Worm (Caenorhabditis elegans) whole organism, late embryonic: Measurements from ENCODE around the gene fln-1.

Experiments used
- C08G9.2 ChIP-seq: sonication (generic microtip); optimal IDR thresholded peaks from 2 replicates; lab custom pipeline; 2016; ENCODE audit warnings: mild to moderate bottlenecking, missing genetic modification characterization, moderate library complexity, missing compliant biosample characterization
- C38D4.7 ChIP-seq: fragments of 200-800 bp; sonication (Bioruptor generic); optimal IDR thresholded peaks from 2 replicates; lab custom pipeline; 2018; ENCODE audit warnings: mild to moderate bottlenecking, missing genetic modification characterization, moderate library complexity, missing compliant biosample characterization
- K02D7.2 ChIP-seq: sonication (generic microtip); optimal IDR thresholded peaks from 2 replicates; lab custom pipeline; 2017; ENCODE audit warnings: mild to moderate bottlenecking, missing genetic modification characterization, missing compliant biosample characterization
- K09A11.1 ChIP-seq: sonication (generic microtip); optimal IDR thresholded peaks from 2 replicates; lab custom pipeline; 2017; ENCODE audit warnings: antibody characterized with exemption, mild to moderate bottlenecking, missing genetic modification characterization, missing compliant biosample characterization; ENCODE audit not compliant: insufficient read depth
- ahr-1 ChIP-seq: sonication (generic microtip); optimal IDR thresholded peaks from 2 replicates; lab custom pipeline; 2016; ENCODE audit warnings: missing genetic modification characterization, missing compliant biosample characterization
- ama-1 ChIP-seq: fragments of 150-350 bp; optimal IDR thresholded peaks from 2 replicates; lab custom pipeline; 2014
- ceh-18 ChIP-seq: sonication (generic microtip); optimal IDR thresholded peaks from 2 replicates; lab custom pipeline; 2016; ENCODE audit warnings: missing genetic modification characterization, missing compliant biosample characterization
- ceh-22 ChIP-seq: sonication (generic microtip); optimal IDR thresholded peaks from 2 replicates; lab custom pipeline; 2017; ENCODE audit warnings: missing biosample characterization, missing genetic modification characterization
- ceh-30 ChIP-seq: fragments of 150-350 bp; optimal IDR thresholded peaks from 2 replicates; lab custom pipeline; 2014; ENCODE audit warnings: missing biosample characterization, missing genetic modification characterization
- ceh-31 ChIP-seq: sonication (generic microtip); optimal IDR thresholded peaks from 2 replicates; lab custom pipeline; 2016; ENCODE audit warnings: missing genetic modification characterization, missing compliant biosample characterization
- ceh-34 ChIP-seq: sonication (generic microtip); optimal IDR thresholded peaks from 2 replicates; lab custom pipeline; 2016; ENCODE audit warnings: mild to moderate bottlenecking, missing genetic modification characterization, missing compliant biosample characterization
- ceh-45 ChIP-seq: fragments of 200-800 bp; sonication (Bioruptor generic); IDR thresholded peaks from 2 replicates; pipeline ENCODE4 v1.3.6; 2022; ENCODE audit warnings: missing genetic modification reagents, missing genetic modification characterization, missing compliant biosample characterization
- ceh-48 ChIP-seq: sonication (generic microtip); optimal IDR thresholded peaks from 2 replicates; lab custom pipeline; 2016; ENCODE audit warnings: missing genetic modification characterization, inconsistent platforms, missing compliant biosample characterization
- che-1 ChIP-seq: sonication (generic microtip); optimal IDR thresholded peaks from 2 replicates; lab custom pipeline; 2016; ENCODE audit warnings: mild to moderate bottlenecking, missing genetic modification characterization, missing compliant biosample characterization
- dmd-4 ChIP-seq: sonication (generic microtip); optimal IDR thresholded peaks from 2 replicates; lab custom pipeline; 2016; ENCODE audit warnings: borderline replicate concordance, missing genetic modification characterization, missing compliant biosample characterization
- dve-1 ChIP-seq: sonication (generic microtip); optimal IDR thresholded peaks from 2 replicates; lab custom pipeline; 2017; ENCODE audit warnings: antibody characterized with exemption, mild to moderate bottlenecking, missing genetic modification characterization, missing compliant biosample characterization
- ets-4 ChIP-seq: sonication (generic microtip); optimal IDR thresholded peaks from 2 replicates; lab custom pipeline; 2016; ENCODE audit warnings: missing genetic modification characterization, missing compliant biosample characterization
- fkh-10 ChIP-seq: fragments of 150-350 bp; optimal IDR thresholded peaks from 2 replicates; lab custom pipeline; 2014; ENCODE audit warnings: missing biosample characterization, missing genetic modification reagents, missing genetic modification characterization
- fkh-6 ChIP-seq: sonication (generic microtip); optimal IDR thresholded peaks from 2 replicates; lab custom pipeline; 2016; ENCODE audit warnings: missing genetic modification characterization, missing compliant biosample characterization
- hlh-13 ChIP-seq: fragments of 200-800 bp; sonication (Bioruptor generic); optimal IDR thresholded peaks from 2 replicates; lab custom pipeline; 2018; ENCODE audit warnings: mild to moderate bottlenecking, missing genetic modification characterization, missing compliant biosample characterization
- hlh-30 ChIP-seq: sonication (generic microtip); optimal IDR thresholded peaks from 2 replicates; lab custom pipeline; 2017; ENCODE audit warnings: antibody characterized with exemption, missing genetic modification characterization, missing compliant biosample characterization; ENCODE audit not compliant: insufficient read depth
- hlh-6 ChIP-seq: sonication (generic microtip); optimal IDR thresholded peaks from 2 replicates; lab custom pipeline; 2016; ENCODE audit warnings: missing genotype, missing genetic modification characterization, missing compliant biosample characterization
- hlh-8 ChIP-seq: sonication (generic microtip); optimal IDR thresholded peaks from 2 replicates; lab custom pipeline; 2016; ENCODE audit warnings: missing genotype, missing genetic modification characterization, missing compliant biosample characterization
- lim-6 ChIP-seq: sonication (generic microtip); optimal IDR thresholded peaks from 2 replicates; lab custom pipeline; 2016; ENCODE audit warnings: missing genetic modification characterization, missing compliant biosample characterization
- lin-11 ChIP-seq: fragments of 200-800 bp; sonication (Bioruptor generic); optimal IDR thresholded peaks from 2 replicates; lab custom pipeline; 2018; ENCODE audit warnings: mild to moderate bottlenecking, missing genetic modification characterization, missing compliant biosample characterization
- madf-2 ChIP-seq: sonication (generic microtip); optimal IDR thresholded peaks from 2 replicates; lab custom pipeline; 2017; ENCODE audit warnings: missing genetic modification characterization, missing compliant biosample characterization
- pag-3 ChIP-seq: sonication (generic microtip); optimal IDR thresholded peaks from 2 replicates; lab custom pipeline; 2016; ENCODE audit warnings: missing compliant biosample characterization, missing genetic modification characterization, borderline replicate concordance
- pat-9 ChIP-seq: fragments of 200-800 bp; sonication (Bioruptor generic); optimal IDR thresholded peaks from 2 replicates; lab custom pipeline; 2018; ENCODE audit warnings: mild to moderate bottlenecking, missing genetic modification characterization, moderate library complexity, missing compliant biosample characterization
- pax-1 ChIP-seq: fragments of 150-350 bp; optimal IDR thresholded peaks from 2 replicates; lab custom pipeline; 2014; ENCODE audit warnings: missing biosample characterization, missing genetic modification characterization
- pha-2 ChIP-seq: sonication (generic microtip); optimal IDR thresholded peaks from 2 replicates; lab custom pipeline; 2017; ENCODE audit warnings: mild to moderate bottlenecking, missing genetic modification characterization, missing compliant biosample characterization
- pha-4 ChIP-seq: fragments of 150-350 bp; optimal IDR thresholded peaks from 2 replicates; lab custom pipeline; 2018; ENCODE audit warnings: missing biosample characterization, missing genetic modification reagents, missing genetic modification characterization
- rnt-1 ChIP-seq: sonication (generic microtip); optimal IDR thresholded peaks from 2 replicates; lab custom pipeline; 2016; ENCODE audit warnings: missing genetic modification characterization, missing compliant biosample characterization
- tbx-2 ChIP-seq: sonication (generic microtip); optimal IDR thresholded peaks from 2 replicates; lab custom pipeline; 2016; ENCODE audit warnings: missing genetic modification characterization, missing compliant biosample characterization
- tbx-7 ChIP-seq: sonication (generic microtip); optimal IDR thresholded peaks from 2 replicates; lab custom pipeline; 2016; ENCODE audit warnings: missing genotype, missing genetic modification characterization, missing compliant biosample characterization
- unc-3 ChIP-seq, 2 experiments: fragments of 200-800 bp in 1 of 2; sonication (Bioruptor generic) in 1 of 2; sonication (generic microtip) in 1 of 2; conservative IDR thresholded peaks in 1 of 2; optimal IDR thresholded peaks in 1 of 2; 2 replicates each; pipeline versions ENCODE4 v1.3.6 to Lab custom; 2016 to 2022; ENCODE audit warnings: missing compliant biosample characterization in 2 of 2, missing genetic modification characterization in 2 of 2, missing genetic modification reagents in 1 of 2
- unc-55 ChIP-seq: sonication (generic microtip); optimal IDR thresholded peaks from 2 replicates; lab custom pipeline; 2017; ENCODE audit warnings: missing biosample characterization, missing genetic modification reagents, missing genetic modification characterization
- zip-5 ChIP-seq: sonication (generic microtip); optimal IDR thresholded peaks from 2 replicates; lab custom pipeline; 2016; ENCODE audit warnings: missing genetic modification characterization, missing compliant biosample characterization
- ztf-16 ChIP-seq: sonication (generic microtip); optimal IDR thresholded peaks from 2 replicates; lab custom pipeline; 2017; ENCODE audit warnings: missing genetic modification characterization, missing compliant biosample characterization

The fln-1 gene

DNA sequence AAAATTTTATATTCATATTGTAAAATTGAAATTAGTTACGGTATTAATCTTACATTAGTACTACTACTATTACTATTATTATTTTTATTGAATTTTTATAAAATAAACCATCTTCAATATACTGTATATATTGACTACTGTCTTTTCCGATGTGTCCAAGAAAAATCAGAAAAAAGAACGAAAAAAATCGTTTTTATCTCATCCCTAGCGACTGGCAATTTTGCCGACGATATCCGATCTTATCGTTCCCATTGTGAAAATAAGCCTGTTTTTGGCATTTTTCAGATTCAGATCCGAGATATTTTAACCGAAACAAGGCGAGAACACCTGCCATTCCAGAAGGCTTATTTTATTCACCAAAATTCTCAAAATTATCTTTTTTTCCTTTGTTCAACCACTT is 45.3 kb downstream of the fln-1 start, which contains the start of gene F18F11.4:
Gene F18F11.4, plus strand, starts transcription at position 301 of the 400 bp plus-strand sequence.
- no peak for TF ChIP-seq hlh-6 (tag; lab: Kevin White, UChicago)
- no peak for TF ChIP-seq K09A11.1
- no peak for TF ChIP-seq rnt-1 (tag; lab: Kevin White, UChicago)
- no peak for TF ChIP-seq hlh-13
- TF ChIP-seq C08G9.2 (tag; lab: Kevin White, UChicago): no peak

DNA sequence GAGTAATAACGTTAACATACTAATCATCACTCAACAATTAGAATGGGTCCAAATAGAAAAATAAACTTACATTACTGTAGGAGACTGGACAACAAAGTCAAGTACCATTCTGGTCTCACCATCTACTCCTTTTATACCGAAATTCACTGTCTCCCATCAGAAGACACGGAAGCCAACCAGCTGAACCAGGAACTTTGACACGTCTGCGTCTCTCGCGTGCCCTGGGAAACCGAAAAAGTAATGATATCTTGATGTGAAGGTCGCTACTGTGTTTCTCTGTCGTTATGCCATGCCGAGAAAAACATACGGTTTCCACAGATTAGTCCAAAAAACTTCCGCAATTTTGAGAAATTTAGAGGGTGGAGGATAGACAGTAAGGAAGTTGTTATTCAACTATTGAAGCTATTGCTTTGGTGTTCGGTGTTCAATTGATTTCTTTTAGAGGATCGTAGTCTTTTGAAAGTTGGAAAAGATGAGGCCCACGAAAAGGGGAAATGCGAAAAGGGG is 49.2 kb downstream of the fln-1 start, which contains the start of gene col-101:
Gene col-101, minus strand, starts transcription at position 457 of the 507 bp plus-strand sequence.
- TF ChIP-seq tbx-2: no peak
- TF ChIP-seq pha-4 (tag; lab: Kevin White, UChicago): no peak
- TF ChIP-seq ceh-22 (tag; lab: Kevin White, UChicago): no peak
- TF ChIP-seq hlh-8 (tag; lab: Kevin White, UChicago): no peak
- no peak for TF ChIP-seq pax-1 (tag; lab: Kevin White, UChicago)
- no peak for TF ChIP-seq ama-1 (lab: Kevin White, UChicago)
- no peak for TF ChIP-seq hlh-30 (tag; lab: Kevin White, UChicago)
- TF ChIP-seq unc-3 (GFP tag; conservative IDR thresholded peaks at IDR 0.05; lab: Robert Waterston, UW): no peak
- TF ChIP-seq unc-3 (tag; optimal IDR thresholded peaks at IDR 0.05; lab: Kevin White, UChicago): no peak
- no peak for TF ChIP-seq ceh-31 (tag; lab: Kevin White, UChicago)
- no peak for TF ChIP-seq fkh-6
- no peak for TF ChIP-seq che-1 (tag; lab: Kevin White, UChicago)
- TF ChIP-seq hlh-13: no peak
- TF ChIP-seq K02D7.2 (tag; lab: Kevin White, UChicago): no peak
- TF ChIP-seq ahr-1 (tag; lab: Kevin White, UChicago): no peak
- TF ChIP-seq zip-5: no peak
- TF ChIP-seq C38D4.7 (GFP tag; lab: Kevin White, UChicago): no peak
- TF ChIP-seq dmd-4 (tag; lab: Kevin White, UChicago): no peak
- TF ChIP-seq lim-6: no peak
- no peak for TF ChIP-seq pag-3 (tag; lab: Kevin White, UChicago)
- TF ChIP-seq, all 69 proteins: peak for 0

- peak; percentile 42 for TF ChIP-seq hlh-6 (tag; lab: Kevin White, UChicago)
- no peak for TF ChIP-seq lin-11 (tag; lab: Kevin White, UChicago)
Observed at ce11 chrIV:325640-326039, 50.2 kb downstream of the fln-1 start.

ce11 chrIV:324759-325158 is 51.1 kb downstream of the fln-1 start, which contains the start of gene drl-1:
Gene drl-1, plus strand, starts transcription at chrIV:325059.
- no peak for TF ChIP-seq zip-5
- TF ChIP-seq ama-1 (lab: Kevin White, UChicago): no peak
- no peak for TF ChIP-seq fkh-10 (GFP tag; lab: Kevin White, UChicago)
- TF ChIP-seq ceh-48: no peak
- no peak for TF ChIP-seq ceh-18 (tag; lab: Kevin White, UChicago)
- TF ChIP-seq ceh-30 (tag; lab: Kevin White, UChicago): no peak
- no peak for TF ChIP-seq lin-11 (tag; lab: Kevin White, UChicago)
- TF ChIP-seq ceh-34 (tag; lab: Kevin White, UChicago): no peak
- no peak for TF ChIP-seq pha-2 (tag; lab: Kevin White, UChicago)
- no peak for TF ChIP-seq tbx-7 (tag; lab: Kevin White, UChicago)
- TF ChIP-seq ceh-45: no peak
- no peak for TF ChIP-seq ztf-16 (tag; lab: Kevin White, UChicago)
- no peak for TF ChIP-seq pat-9 (tag; lab: Kevin White, UChicago)
- TF ChIP-seq madf-2 (tag; lab: Kevin White, UChicago): no peak
- no peak for TF ChIP-seq ets-4 (tag; lab: Kevin White, UChicago)
- TF ChIP-seq dmd-4 (tag; lab: Kevin White, UChicago): no peak
- no peak for TF ChIP-seq dve-1 (tag; lab: Kevin White, UChicago)
- TF ChIP-seq unc-55 (GFP tag; lab: Kevin White, UChicago): no peak
